Fruit fly (Drosophila melanogaster) whole organism, pupa: ENCODE data around the gene CG14207.

Experiments used
- CG10348 ChIP-seq: fragments of 200-800 bp; sonication (Bioruptor generic); IDR thresholded peaks from 2 replicates; pipeline ENCODE4 v1.3.6; 2022; ENCODE audit warnings: missing biosample characterization, missing genetic modification characterization
- CG12605 ChIP-seq: fragments of 200-800 bp; sonication (Bioruptor generic); IDR thresholded peaks from 2 replicates; pipeline ENCODE4 v1.3.6; 2022; ENCODE audit warnings: missing biosample characterization, missing genetic modification characterization
- CG13204 ChIP-seq: fragments of 200-800 bp; sonication (Bioruptor generic); optimal IDR thresholded peaks from 2 replicates; lab custom pipeline; 2018; ENCODE audit warnings: missing biosample characterization, mild to moderate bottlenecking, missing genetic modification characterization, moderate library complexity
- CG14655 ChIP-seq: fragments of 200-800 bp; sonication (Bioruptor generic); optimal IDR thresholded peaks from 3 replicates; lab custom pipeline; 2017; ENCODE audit warnings: mild to moderate bottlenecking, missing biosample characterization, missing genetic modification reagents, missing genetic modification characterization
- CG15710 ChIP-seq: fragments of 200-800 bp; sonication (Bioruptor generic); optimal IDR thresholded peaks from 2 replicates; lab custom pipeline; 2018; ENCODE audit warnings: missing biosample characterization, mild to moderate bottlenecking, missing genetic modification characterization, moderate library complexity
- CG17806 ChIP-seq: fragments of 200-800 bp; sonication (Bioruptor generic); optimal IDR thresholded peaks from 2 replicates; lab custom pipeline; 2018; ENCODE audit warnings: missing biosample characterization, mild to moderate bottlenecking, missing genetic modification characterization, moderate library complexity
- CG32121 ChIP-seq: fragments of 200-800 bp; sonication (Bioruptor generic); IDR thresholded peaks from 2 replicates; pipeline ENCODE4 v1.3.6; 2022; ENCODE audit warnings: missing biosample characterization, missing genetic modification characterization
- CG34367 ChIP-seq: fragments of 200-800 bp; sonication (Bioruptor generic); optimal IDR thresholded peaks from 2 replicates; lab custom pipeline; 2018; ENCODE audit warnings: missing biosample characterization, mild to moderate bottlenecking, missing genetic modification characterization
- CG4496 ChIP-seq: fragments of 200-800 bp; sonication (Bioruptor generic); IDR thresholded peaks from 3 replicates; pipeline ENCODE4 v1.3.6; 2022; ENCODE audit warnings: missing biosample characterization, missing genetic modification characterization
- CG8159 ChIP-seq: fragments of 200-800 bp; sonication (Bioruptor generic); optimal IDR thresholded peaks from 3 replicates; lab custom pipeline; 2018; ENCODE audit warnings: missing biosample characterization, mild to moderate bottlenecking, missing genetic modification characterization, moderate library complexity
- CG8301 ChIP-seq: fragments of 200-800 bp; sonication (Bioruptor generic); optimal IDR thresholded peaks from 2 replicates; lab custom pipeline; 2018; ENCODE audit warnings: missing biosample characterization, mild to moderate bottlenecking, missing genetic modification characterization
- CG9948 ChIP-seq: fragments of 200-800 bp; sonication (Bioruptor generic); optimal IDR thresholded peaks from 2 replicates; lab custom pipeline; 2018; ENCODE audit warnings: missing biosample characterization, mild to moderate bottlenecking, missing genetic modification characterization, moderate library complexity
- D1 ChIP-seq: fragments of 200-800 bp; sonication (Bioruptor generic); optimal IDR thresholded peaks from 2 replicates; lab custom pipeline; 2018; ENCODE audit warnings: missing biosample characterization, mild to moderate bottlenecking, missing genetic modification characterization, moderate library complexity
- EcR ChIP-seq: fragments of 200-800 bp; sonication (Bioruptor generic); optimal IDR thresholded peaks from 3 replicates; lab custom pipeline; 2019; ENCODE audit warnings: missing biosample characterization, missing genetic modification characterization, mild to moderate bottlenecking, moderate library complexity, missing genetic modification reagents
- Ets98B ChIP-seq: fragments of 200-800 bp; sonication (Bioruptor generic); IDR thresholded peaks from 2 replicates; pipeline ENCODE4 v1.3.6; 2022; ENCODE audit warnings: missing biosample characterization, missing genetic modification characterization
- Pif1A ChIP-seq: fragments of 200-800 bp; sonication (Bioruptor generic); optimal IDR thresholded peaks from 3 replicates; lab custom pipeline; 2016; ENCODE audit warnings: missing biosample characterization, missing genetic modification characterization
- Pif1B ChIP-seq: fragments of 200-800 bp; sonication (Bioruptor generic); optimal IDR thresholded peaks from 3 replicates; lab custom pipeline; 2016; ENCODE audit warnings: missing biosample characterization, missing genetic modification characterization
- Snoo ChIP-seq: fragments of 200-800 bp; sonication (Bioruptor generic); optimal IDR thresholded peaks from 3 replicates; lab custom pipeline; 2017; ENCODE audit warnings: missing biosample characterization, mild to moderate bottlenecking, missing genetic modification characterization, inconsistent platforms
- fd96Ca ChIP-seq: fragments of 200-800 bp; sonication (Bioruptor generic); IDR thresholded peaks from 3 replicates; pipeline ENCODE4 v1.3.6; 2022; ENCODE audit warnings: missing biosample characterization, missing genetic modification characterization
- gl ChIP-seq: fragments of 200-800 bp; sonication (Bioruptor generic); optimal IDR thresholded peaks from 2 replicates; lab custom pipeline; 2018; ENCODE audit warnings: missing biosample characterization, mild to moderate bottlenecking, missing genetic modification characterization
- rn ChIP-seq: fragments of 200-800 bp; sonication (Bioruptor generic); IDR thresholded peaks from 2 replicates; pipeline ENCODE4 v1.3.6; 2022; ENCODE audit warnings: missing biosample characterization, missing genetic modification characterization

Gene CG14207

DNA sequence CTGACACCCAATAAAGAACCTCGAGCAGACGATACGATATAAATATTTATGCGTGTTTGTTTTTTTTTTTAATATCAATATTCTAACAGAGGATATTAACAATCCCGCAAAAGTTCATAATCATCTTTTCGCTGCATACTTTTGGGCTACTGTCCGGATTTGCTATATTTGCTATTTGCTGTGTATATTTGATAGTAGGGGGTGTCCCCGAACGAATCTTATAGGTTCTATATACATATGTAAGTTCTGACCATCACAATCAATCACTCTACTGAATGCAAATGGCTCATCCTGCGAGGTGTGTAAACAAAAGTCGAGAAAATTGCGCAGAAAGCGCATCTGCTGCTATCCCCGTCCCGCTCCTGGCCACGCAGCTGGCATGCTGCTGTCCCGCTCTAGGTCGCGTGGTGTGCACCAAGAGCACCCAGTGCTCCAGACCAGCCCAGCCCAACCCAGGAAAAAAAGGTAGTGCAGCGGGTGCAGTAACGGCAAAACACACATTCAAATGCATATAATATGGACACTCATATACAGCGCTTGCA lies 35.8 kb downstream of the CG14207 start:
- TF ChIP-seq fd96Ca (GFP tag; lab: Robert Waterston, UW) (no peak), CG4496 (GFP tag; lab: Robert Waterston, UW) (peak; percentile 31; the same call in 1 of the 3 replicates)

- TF ChIP-seq Snoo (tag; lab: Kevin White, UChicago), result peak; percentile 13
- TF ChIP-seq Ets98B (GFP tag; lab: Robert Waterston, UW), result peak; percentile 42; the same call in 1 of the 2 replicates
- no peak for TF ChIP-seq CG32121 (GFP tag; lab: Robert Waterston, UW)
- peak; percentile 0 for TF ChIP-seq CG34367 (tag; lab: Kevin White, UChicago)
Measured at dm6 chrX:19642819-19643504, 38.0 kb downstream of the CG14207 start, which contains the start of the genes CG12237 and Sec61gamma. CG12237 (minus strand) TSS chrX:19642869. Sec61gamma (plus strand) TSS chrX:19643327.

DNA sequence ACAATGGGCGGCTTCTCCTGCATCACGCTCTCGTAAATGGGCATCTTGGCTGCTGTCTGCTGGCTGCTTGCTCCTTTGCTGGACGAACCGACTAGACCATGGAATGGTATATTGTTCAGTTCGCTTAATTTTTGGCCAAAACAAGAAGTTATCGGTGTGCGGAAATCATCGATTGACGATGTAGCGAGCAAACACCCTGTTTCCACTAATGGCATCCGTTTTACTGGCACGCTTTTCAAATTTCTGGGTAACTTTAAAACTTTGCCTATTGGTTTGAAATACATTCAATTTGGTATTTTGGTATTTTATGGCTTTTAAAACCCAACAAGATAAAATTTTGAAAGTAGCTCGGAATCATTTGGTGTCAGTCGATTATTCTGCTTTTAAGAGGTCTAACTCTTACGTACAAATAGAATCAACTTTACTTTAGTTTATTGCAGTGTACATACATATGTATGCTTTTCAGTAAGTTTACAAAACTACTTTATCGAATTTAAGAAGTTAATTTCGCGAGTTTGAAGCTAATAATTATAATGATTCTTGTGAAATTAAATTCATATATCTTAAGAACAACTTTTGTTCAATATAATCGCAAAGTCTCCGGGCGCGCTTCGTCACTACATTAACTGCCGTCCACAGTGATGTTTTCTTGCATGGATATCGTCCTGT lies 41.0 kb downstream of the CG14207 start, which contains the start of gene Arp10:
Gene Arp10, minus strand, starts transcription at position 304 of the 669 bp plus-strand sequence.
- TF ChIP-seq CG34367 (tag; lab: Kevin White, UChicago) (no peak), CG13204 (no peak), D1 (no peak), Pif1A (GFP tag; lab: Kevin White, UChicago) (no peak), gl (tag; lab: Kevin White, UChicago) (no peak), Ets98B (GFP tag; lab: Robert Waterston, UW) (0 out of 2 replicates have a peak, but pooled peaks have one; percentile 23), CG8159 (tag; lab: Kevin White, UChicago) (no peak), fd96Ca (GFP tag; lab: Robert Waterston, UW) (no peak), CG12605 (GFP tag; lab: Robert Waterston, UW) (no peak), CG14655 (GFP tag; lab: Kevin White, UChicago) (no peak), CG9948 (tag; lab: Kevin White, UChicago) (peak; percentile 3), CG32121 (GFP tag; lab: Robert Waterston, UW) (no peak), CG4496 (GFP tag; lab: Robert Waterston, UW) (no peak), Snoo (tag; lab: Kevin White, UChicago) (no peak), CG10348 (GFP tag; lab: Robert Waterston, UW) (no peak), CG15710 (no peak), CG8301 (tag; lab: Kevin White, UChicago) (no peak), CG17806 (tag; lab: Kevin White, UChicago) (no peak)
- TF ChIP-seq, all 21 proteins: peak for 2

dm6 chrX:19651757-19652419 lies 46.9 kb downstream of the CG14207 start, which contains the start of the genes Ranbp21 and Elys:
Ranbp21 (minus strand) TSS chrX:19652269.
Elys (plus strand) TSS chrX:19652305.
- no peak for TF ChIP-seq CG13204
- TF ChIP-seq Snoo (tag; lab: Kevin White, UChicago), result no peak
- no peak for TF ChIP-seq gl (tag; lab: Kevin White, UChicago)
- TF ChIP-seq CG15710, result peak; percentile 39
- TF ChIP-seq CG8159 (tag; lab: Kevin White, UChicago), result no peak
- no peak for TF ChIP-seq CG17806 (tag; lab: Kevin White, UChicago)
- no peak for TF ChIP-seq CG34367 (tag; lab: Kevin White, UChicago)
- TF ChIP-seq Pif1A (GFP tag; lab: Kevin White, UChicago), result no peak
- TF ChIP-seq CG12605 (GFP tag; lab: Robert Waterston, UW), result no peak
- TF ChIP-seq CG4496 (GFP tag; lab: Robert Waterston, UW), result peak; percentile 67
- TF ChIP-seq CG32121 (GFP tag; lab: Robert Waterston, UW), result no peak
- no peak for TF ChIP-seq Pif1B (GFP tag; lab: Kevin White, UChicago)
- TF ChIP-seq rn, result no peak
- TF ChIP-seq EcR, result no peak
- peak; percentile 57; the same call in 2 of the 3 replicates for TF ChIP-seq fd96Ca (GFP tag; lab: Robert Waterston, UW)
- no peak for TF ChIP-seq CG9948 (tag; lab: Kevin White, UChicago)
- TF ChIP-seq D1, result no peak
- TF ChIP-seq CG14655 (GFP tag; lab: Kevin White, UChicago), result no peak
- TF ChIP-seq Ets98B (GFP tag; lab: Robert Waterston, UW), result no peak
- TF ChIP-seq CG8301 (tag; lab: Kevin White, UChicago), result no peak
- TF ChIP-seq CG10348 (GFP tag; lab: Robert Waterston, UW), result no peak
